Worm (Caenorhabditis elegans) whole organism, mixed stage, embryonic: ENCODE measurements around the gene aakg-3.

Source experiments
- M03D4.4 ChIP-seq: sonication (generic microtip); optimal IDR thresholded peaks from 2 replicates; lab custom pipeline; 2017; ENCODE audit warnings: mild to moderate bottlenecking, missing genetic modification characterization, missing compliant biosample characterization
- bed-3 ChIP-seq: fragments of 200-800 bp; sonication (Bioruptor generic); optimal IDR thresholded peaks from 3 replicates; lab custom pipeline; 2018; ENCODE audit warnings: mild to moderate bottlenecking, missing genetic modification characterization, moderate library complexity, missing compliant biosample characterization
- blmp-1 ChIP-seq: fragments of 150-350 bp; optimal IDR thresholded peaks from 2 replicates; lab custom pipeline; 2014; ENCODE audit warnings: missing biosample characterization, missing genetic modification characterization
- ceh-39 ChIP-seq: fragments of 150-350 bp; optimal IDR thresholded peaks from 2 replicates; lab custom pipeline; 2014; ENCODE audit warnings: missing biosample characterization, missing genetic modification characterization
- ceh-43 ChIP-seq: fragments of 200-800 bp; sonication (Bioruptor generic); optimal IDR thresholded peaks from 2 replicates; lab custom pipeline; 2018; ENCODE audit warnings: mild to moderate bottlenecking, missing genetic modification characterization, moderate library complexity, missing compliant biosample characterization
- ceh-83 ChIP-seq: fragments of 200-800 bp; sonication (Bioruptor generic); optimal IDR thresholded peaks from 2 replicates; lab custom pipeline; 2018; ENCODE audit warnings: mild to moderate bottlenecking, missing genetic modification characterization, missing compliant biosample characterization
- ces-1 ChIP-seq: fragments of 150-350 bp; optimal IDR thresholded peaks from 2 replicates; lab custom pipeline; 2014; ENCODE audit warnings: missing biosample characterization, missing genetic modification reagents, missing genetic modification characterization
- cnd-1 ChIP-seq: fragments of 200-800 bp; sonication (Bioruptor generic); optimal IDR thresholded peaks from 2 replicates; lab custom pipeline; 2018; ENCODE audit warnings: mild to moderate bottlenecking, missing genetic modification characterization, missing compliant biosample characterization
- drap-1 ChIP-seq: fragments of 200-800 bp; sonication (Bioruptor generic); optimal IDR thresholded peaks from 3 replicates; lab custom pipeline; 2018; ENCODE audit warnings: mild to moderate bottlenecking, missing genetic modification characterization, missing compliant biosample characterization
- elt-3 ChIP-seq: fragments of 150-350 bp; optimal IDR thresholded peaks from 2 replicates; lab custom pipeline; 2014; ENCODE audit warnings: missing biosample characterization, missing genetic modification characterization
- flh-1 ChIP-seq: fragments of 200-800 bp; sonication (Bioruptor generic); optimal IDR thresholded peaks from 2 replicates; lab custom pipeline; 2018; ENCODE audit warnings: mild to moderate bottlenecking, missing genetic modification characterization, moderate library complexity, missing compliant biosample characterization
- ham-2 ChIP-seq: fragments of 200-800 bp; sonication (Bioruptor generic); optimal IDR thresholded peaks from 2 replicates; lab custom pipeline; 2018; ENCODE audit warnings: mild to moderate bottlenecking, missing genetic modification characterization, missing compliant biosample characterization
- hlh-1 ChIP-seq: fragments of 150-350 bp; optimal IDR thresholded peaks from 2 replicates; lab custom pipeline; 2014; ENCODE audit warnings: missing biosample characterization, missing genetic modification reagents, missing genetic modification characterization
- lin-13 ChIP-seq: fragments of 150-350 bp; optimal IDR thresholded peaks from 2 replicates; lab custom pipeline; 2014; ENCODE audit warnings: missing biosample characterization, missing genetic modification characterization
- lin-32 ChIP-seq: fragments of 200-800 bp; sonication (Bioruptor generic); optimal IDR thresholded peaks from 2 replicates; lab custom pipeline; 2018; ENCODE audit warnings: mild to moderate bottlenecking, missing genetic modification characterization, missing compliant biosample characterization
- lsy-2 ChIP-seq: fragments of 150-350 bp; optimal IDR thresholded peaks from 2 replicates; lab custom pipeline; 2014; ENCODE audit warnings: missing biosample characterization, missing genetic modification characterization
- mep-1 ChIP-seq: fragments of 150-350 bp; optimal IDR thresholded peaks from 2 replicates; lab custom pipeline; 2017; ENCODE audit warnings: missing biosample characterization, missing genetic modification reagents, missing genetic modification characterization, inconsistent platforms
- nhr-12 ChIP-seq: fragments of 150-350 bp; optimal IDR thresholded peaks from 2 replicates; lab custom pipeline; 2014; ENCODE audit warnings: missing biosample characterization, missing genetic modification characterization
- nhr-2 ChIP-seq: fragments of 150-350 bp; optimal IDR thresholded peaks from 2 replicates; lab custom pipeline; 2014; ENCODE audit warnings: missing biosample characterization, missing genetic modification characterization
- nhr-237 ChIP-seq: fragments of 150-350 bp; optimal IDR thresholded peaks from 2 replicates; lab custom pipeline; 2014; ENCODE audit warnings: missing biosample characterization, missing genetic modification characterization
- pha-4 ChIP-seq: fragments of 150-350 bp; optimal IDR thresholded peaks from 2 replicates; lab custom pipeline; 2018; ENCODE audit warnings: missing biosample characterization, missing genetic modification reagents, missing genetic modification characterization
- sem-2 ChIP-seq: fragments of 200-800 bp; sonication (Bioruptor generic); optimal IDR thresholded peaks from 2 replicates; lab custom pipeline; 2018; ENCODE audit warnings: mild to moderate bottlenecking, missing genetic modification characterization, missing compliant biosample characterization
- snpc-4 ChIP-seq: fragments of 150-350 bp; optimal IDR thresholded peaks from 2 replicates; lab custom pipeline; 2014; ENCODE audit warnings: missing biosample characterization, missing genetic modification characterization
- sptf-1 ChIP-seq: sonication (generic microtip); optimal IDR thresholded peaks from 2 replicates; lab custom pipeline; 2017; ENCODE audit warnings: mild to moderate bottlenecking, missing genetic modification characterization, moderate library complexity, missing compliant biosample characterization
- tbx-8 ChIP-seq: fragments of 200-800 bp; sonication (Bioruptor generic); optimal IDR thresholded peaks from 2 replicates; lab custom pipeline; 2018; ENCODE audit warnings: mild to moderate bottlenecking, missing genetic modification characterization, moderate library complexity, missing compliant biosample characterization
- unc-120 ChIP-seq: sonication (generic microtip); optimal IDR thresholded peaks from 2 replicates; lab custom pipeline; 2017; ENCODE audit warnings: missing genetic modification characterization, missing compliant biosample characterization; ENCODE audit not compliant: poor library complexity, severe bottlenecking
- unc-39 ChIP-seq: fragments of 150-350 bp; optimal IDR thresholded peaks from 2 replicates; lab custom pipeline; 2014; ENCODE audit warnings: missing biosample characterization, missing genetic modification characterization
- unc-62 ChIP-seq: fragments of 150-350 bp; optimal IDR thresholded peaks from 2 replicates; lab custom pipeline; 2014; ENCODE audit warnings: missing biosample characterization, missing genetic modification reagents, missing genetic modification characterization
- zip-8 ChIP-seq: fragments of 150-350 bp; optimal IDR thresholded peaks from 2 replicates; lab custom pipeline; 2014; ENCODE audit warnings: missing biosample characterization, missing genetic modification characterization
- ztf-11 ChIP-seq: fragments of 150-350 bp; optimal IDR thresholded peaks from 2 replicates; lab custom pipeline; 2014; ENCODE audit warnings: missing biosample characterization, missing genetic modification characterization

aakg-3 gene

ce11 chrX:2946508-2947005 lies 29.7 kb upstream of the aakg-3 start, which contains the start of the genes Y41G9A.10 and Y41G9A.5:
Gene Y41G9A.10 (minus strand): TSS chrX:2946558.
Gene Y41G9A.5 (plus strand): TSS chrX:2946667.
- no peak for TF ChIP-seq cnd-1 (tag; lab: Kevin White, UChicago)
- TF ChIP-seq lin-13 (tag; lab: Kevin White, UChicago): no peak
- TF ChIP-seq blmp-1 (tag; lab: Kevin White, UChicago): no peak
- TF ChIP-seq ceh-43 (GFP tag; lab: Kevin White, UChicago): no peak
- no peak for TF ChIP-seq nhr-237 (tag; lab: Kevin White, UChicago)
- TF ChIP-seq unc-62 (GFP tag; lab: Kevin White, UChicago): no peak
- TF ChIP-seq unc-120 (tag; lab: Kevin White, UChicago): no peak

ce11 chrX:2950234-2950633 lies 26.0 kb upstream of the aakg-3 start:
- TF ChIP-seq elt-3 (tag; lab: Kevin White, UChicago): no peak
- TF ChIP-seq cnd-1 (tag; lab: Kevin White, UChicago): no peak
- peak; percentile 81 for TF ChIP-seq unc-120 (tag; lab: Kevin White, UChicago)
- no peak for TF ChIP-seq pha-4 (tag; lab: Kevin White, UChicago)
- peak; percentile 17 for TF ChIP-seq hlh-1 (tag; lab: Kevin White, UChicago)
- TF ChIP-seq ham-2 (GFP tag; lab: Kevin White, UChicago): no peak
- TF ChIP-seq unc-62 (GFP tag; lab: Kevin White, UChicago): peak; percentile 56
- no peak for TF ChIP-seq ceh-83

DNA sequence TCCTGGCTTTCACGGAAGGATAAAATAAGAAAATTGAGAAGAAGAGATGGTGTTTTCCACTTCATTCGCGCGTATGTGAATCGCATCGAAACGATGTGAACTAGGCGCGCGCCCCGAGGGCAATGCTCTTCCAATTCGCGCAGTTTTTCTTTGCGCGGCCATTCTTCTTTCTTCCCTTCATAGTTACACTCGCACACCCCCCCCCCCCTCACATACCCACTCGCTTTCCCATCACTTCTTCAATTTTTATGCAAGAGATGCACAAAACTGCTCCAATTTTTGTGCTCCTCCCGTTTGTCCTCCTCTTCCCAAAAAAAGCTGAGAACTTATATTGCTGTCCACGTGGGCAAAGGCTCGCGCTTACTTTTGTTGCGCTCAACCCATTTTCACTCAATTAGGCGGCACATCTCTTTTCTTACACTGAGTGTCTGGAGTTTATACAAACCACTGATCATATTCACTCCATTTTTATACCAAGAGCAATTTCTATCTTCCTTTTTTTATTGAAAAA lies 22.7 kb upstream of the aakg-3 start:
- TF ChIP-seq nhr-12 (no peak), hlh-1 (tag; lab: Kevin White, UChicago) (no peak), unc-62 (GFP tag; lab: Kevin White, UChicago) (no peak), cnd-1 (tag; lab: Kevin White, UChicago) (no peak), bed-3 (no peak), ces-1 (GFP tag; lab: Kevin White, UChicago) (peak; percentile 49), nhr-2 (tag; lab: Kevin White, UChicago) (no peak), unc-39 (no peak)
- TF ChIP-seq, all 35 proteins: peak for 1

DNA sequence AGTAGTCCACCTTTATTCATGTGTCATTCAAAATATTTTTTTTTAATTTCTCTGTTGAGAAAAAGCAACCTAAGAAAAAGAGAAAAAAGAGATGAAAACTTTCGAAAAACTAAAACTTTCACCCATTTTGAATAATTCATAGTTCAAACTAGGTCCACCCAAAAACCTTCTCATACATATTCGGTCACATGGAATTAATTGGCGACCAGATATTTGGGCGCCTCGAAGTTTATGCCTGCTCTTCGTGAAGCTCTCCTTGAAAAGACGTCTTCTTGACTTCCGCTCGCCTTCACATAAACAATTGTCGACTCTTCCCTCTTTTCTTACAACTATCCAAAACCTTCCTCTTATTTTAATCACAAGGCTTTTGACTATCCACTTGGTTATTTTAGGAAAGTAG lies 20.6 kb upstream of the aakg-3 start:
- TF ChIP-seq flh-1: no peak

ce11 chrX:2957446-2957985 lies 18.7 kb upstream of the aakg-3 start, which contains the start of gene gbb-1:
Gene gbb-1 (plus strand): TSS chrX:2957935.
- TF ChIP-seq nhr-2 (tag; lab: Kevin White, UChicago) (no peak), hlh-1 (tag; lab: Kevin White, UChicago) (no peak), zip-8 (no peak), mep-1 (tag; lab: Kevin White, UChicago) (no peak), lin-32 (no peak), ceh-39 (no peak), lin-13 (tag; lab: Kevin White, UChicago) (no peak), sptf-1 (no peak), M03D4.4 (tag; lab: Kevin White, UChicago) (no peak), unc-62 (GFP tag; lab: Kevin White, UChicago) (no peak), unc-120 (tag; lab: Kevin White, UChicago) (no peak), drap-1 (GFP tag; lab: Kevin White, UChicago) (no peak), nhr-12 (no peak), blmp-1 (tag; lab: Kevin White, UChicago) (no peak), lsy-2 (tag; lab: Kevin White, UChicago) (no peak), ztf-11 (tag; lab: Kevin White, UChicago) (no peak), snpc-4 (tag; lab: Kevin White, UChicago) (no peak), bed-3 (no peak)

DNA sequence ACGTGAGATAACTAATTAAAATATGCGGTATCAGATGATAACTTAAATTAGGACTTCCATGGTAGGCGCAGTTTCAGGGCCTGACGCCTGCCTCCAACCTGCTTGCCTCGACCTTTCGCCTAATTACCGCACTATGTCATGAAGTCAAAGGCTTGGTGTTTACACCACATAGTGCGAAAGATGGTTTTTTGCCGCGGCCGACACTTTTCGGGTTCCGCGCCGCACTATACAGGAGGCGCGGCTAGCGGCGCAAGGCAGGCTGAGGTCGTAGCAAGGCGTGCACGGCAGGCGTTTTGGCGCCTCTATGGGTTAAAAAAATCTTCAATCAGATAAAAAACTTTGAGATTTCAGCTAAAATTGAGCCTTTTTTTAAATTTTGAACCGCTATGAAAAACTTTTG lies 15.5 kb upstream of the aakg-3 start:
- TF ChIP-seq sptf-1 (no peak), elt-3 (tag; lab: Kevin White, UChicago) (no peak), bed-3 (no peak), lin-13 (tag; lab: Kevin White, UChicago) (no peak), tbx-8 (no peak), flh-1 (no peak), unc-39 (no peak), unc-62 (GFP tag; lab: Kevin White, UChicago) (no peak), unc-120 (tag; lab: Kevin White, UChicago) (no peak), sem-2 (no peak), pha-4 (tag; lab: Kevin White, UChicago) (no peak), ham-2 (GFP tag; lab: Kevin White, UChicago) (no peak)
